Worm (Caenorhabditis elegans): Measurements from ENCODE around the gene C17E7.4.

Gene C17E7.4

ce11 chrV:3919289-3919688 is 26.6 kb downstream of the C17E7.4 start, which contains the start of gene srx-66:
TSS of gene srx-66 (plus strand) at chrV:3919589.
- TF ChIP-seq gmeb-1 (tag; optimal IDR thresholded peaks at IDR 0.05): no peak
- no peak for TF ChIP-seq nhr-10 (tag; optimal IDR thresholded peaks at IDR 0.05)
- TF ChIP-seq nhr-6 (tag; optimal IDR thresholded peaks at IDR 0.05): no peak
- TF ChIP-seq sem-4 (tag; optimal IDR thresholded peaks at IDR 0.05): no peak
- TF ChIP-seq skn-1 (tag; optimal IDR thresholded peaks at IDR 0.05): no peak
- no peak for TF ChIP-seq egl-27 (tag; optimal IDR thresholded peaks at IDR 0.05)
- TF ChIP-seq R02D3.7 (tag; optimal IDR thresholded peaks at IDR 0.05): no peak
- TF ChIP-seq unc-39 (tag; optimal IDR thresholded peaks at IDR 0.05): no peak
- no peak for TF ChIP-seq nhr-11 (tag; optimal IDR thresholded peaks at IDR 0.05)
- no peak for TF ChIP-seq elt-3 (tag; optimal IDR thresholded peaks at IDR 0.05)
- no peak for TF ChIP-seq ceh-16 (tag; optimal IDR thresholded peaks at IDR 0.05)
- no peak for TF ChIP-seq sma-9 (GFP tag; optimal IDR thresholded peaks at IDR 0.05)
- no peak for TF ChIP-seq sma-9 (tag; optimal IDR thresholded peaks at IDR 0.05)
- TF ChIP-seq fos-1 (tag; optimal IDR thresholded peaks at IDR 0.05): no peak
- TF ChIP-seq nhr-21 (tag; optimal IDR thresholded peaks at IDR 0.05): no peak
- TF ChIP-seq zag-1 (tag; optimal IDR thresholded peaks at IDR 0.05): no peak
- TF ChIP-seq dmd-4 (tag; optimal IDR thresholded peaks at IDR 0.05): no peak
- no peak for TF ChIP-seq peb-1 (tag; optimal IDR thresholded peaks at IDR 0.05)
- no peak for TF ChIP-seq ceh-82 (tag; optimal IDR thresholded peaks at IDR 0.05)
- no peak for TF ChIP-seq nhr-12 (tag; optimal IDR thresholded peaks at IDR 0.05)

- no peak for TF ChIP-seq ztf-11 (tag; optimal IDR thresholded peaks at IDR 0.05)
Observed at ce11 chrV:3921635-3922034, 29.0 kb downstream of the C17E7.4 start, which contains the start of gene srx-65. TSS of gene srx-65 (plus strand) at chrV:3921935.

ce11 chrV:3922547-3922946 is 29.9 kb downstream of the C17E7.4 start:
- TF ChIP-seq ztf-4 (tag; optimal IDR thresholded peaks at IDR 0.05) (no peak), lsy-2 (tag; optimal IDR thresholded peaks at IDR 0.05) (no peak), egl-27 (tag; optimal IDR thresholded peaks at IDR 0.05) (no peak), nhr-77 (tag; optimal IDR thresholded peaks at IDR 0.05) (no peak), snpc-4 (tag; optimal IDR thresholded peaks at IDR 0.05) (no peak), ZK546.5 (tag; optimal IDR thresholded peaks at IDR 0.05) (no peak), unc-39 (tag; optimal IDR thresholded peaks at IDR 0.05) (no peak), nhr-237 (tag; optimal IDR thresholded peaks at IDR 0.05) (no peak), elt-3 (tag; optimal IDR thresholded peaks at IDR 0.05) (no peak), mbf-1 (tag; optimal IDR thresholded peaks at IDR 0.05) (no peak)

- TF ChIP-seq mbf-1 (tag; optimal IDR thresholded peaks at IDR 0.05) (no peak), nhr-12 (tag; optimal IDR thresholded peaks at IDR 0.05) (no peak), sma-3 (GFP tag; optimal IDR thresholded peaks at IDR 0.05) (no peak), nhr-25 (tag; optimal IDR thresholded peaks at IDR 0.05) (no peak), mab-5 (tag; optimal IDR thresholded peaks at IDR 0.05) (no peak), lin-11 (tag; optimal IDR thresholded peaks at IDR 0.05) (no peak), lsy-2 (tag; optimal IDR thresholded peaks at IDR 0.05) (no peak), unc-62 (GFP tag; optimal IDR thresholded peaks at IDR 0.05) (no peak), unc-39 (tag; optimal IDR thresholded peaks at IDR 0.05) (no peak), nhr-23 (tag; optimal IDR thresholded peaks at IDR 0.05) (no peak), Y55F3AM.14 (GFP tag; optimal IDR thresholded peaks at IDR 0.05) (no peak), ama-1 (optimal IDR thresholded peaks at IDR 0.05) (no peak), egl-27 (tag; optimal IDR thresholded peaks at IDR 0.05) (no peak), lin-13 (GFP tag; optimal IDR thresholded peaks at IDR 0.05) (no peak), elt-1 (tag; optimal IDR thresholded peaks at IDR 0.05) (no peak), R02D3.7 (tag; optimal IDR thresholded peaks at IDR 0.05) (no peak), ztf-4 (tag; optimal IDR thresholded peaks at IDR 0.05) (no peak), crh-2 (tag; optimal IDR thresholded peaks at IDR 0.05) (no peak)
Observed at ce11 chrV:3927522-3927921, 34.9 kb downstream of the C17E7.4 start.

ce11 chrV:3929099-3929498 is 36.4 kb downstream of the C17E7.4 start, which contains the start of gene srx-64:
TSS of gene srx-64 (plus strand) at chrV:3929399.
- TF ChIP-seq gmeb-1 (tag; optimal IDR thresholded peaks at IDR 0.05) (no peak), nhr-23 (tag; optimal IDR thresholded peaks at IDR 0.05) (no peak), snpc-4 (tag; optimal IDR thresholded peaks at IDR 0.05) (no peak), Y55F3AM.14 (GFP tag; optimal IDR thresholded peaks at IDR 0.05) (no peak), R02D3.7 (tag; optimal IDR thresholded peaks at IDR 0.05) (no peak), C34F6.9 (tag; optimal IDR thresholded peaks at IDR 0.05) (no peak), mab-5 (tag; optimal IDR thresholded peaks at IDR 0.05) (no peak), nhr-237 (tag; optimal IDR thresholded peaks at IDR 0.05) (no peak)

Measured in whole organism, L2 larva.